Worm (Caenorhabditis elegans) whole organism, L1 larva: ENCODE measurements around the gene F47C12.8.

Source experiments
- hpl-2 ChIP-seq: fragments of 150-350 bp; optimal IDR thresholded peaks from 2 replicates; lab custom pipeline; 2014; ENCODE audit warnings: missing biosample characterization, missing genetic modification reagents, missing genetic modification characterization
- lsy-2 ChIP-seq, 2 experiments: fragments of 150-350 bp; optimal IDR thresholded peaks; 2 replicates each; lab custom pipeline; 2014; ENCODE audit warnings: missing biosample characterization in 2 of 2, missing genetic modification characterization in 2 of 2
- nhr-85 ChIP-seq: sonication (generic microtip); peaks from one replicate; lab custom pipeline; 2016; ENCODE audit warnings: missing genetic modification characterization, inconsistent platforms, missing compliant biosample characterization
- zag-1 ChIP-seq: fragments of 150-350 bp; optimal IDR thresholded peaks from 2 replicates; lab custom pipeline; 2014; ENCODE audit warnings: missing biosample characterization, missing genetic modification characterization

ce11 chrIV:3993292-3993691 lies 5.1 kb downstream of the F47C12.8 start, which contains the start of gene F47C12.6:
- no peak for TF ChIP-seq lsy-2 (tag; optimal IDR thresholded peaks at IDR 0.05; lab: Kevin White, UChicago)
- no peak for TF ChIP-seq zag-1 (tag; lab: Kevin White, UChicago)
- TF ChIP-seq nhr-85 (tag; lab: Kevin White, UChicago), result no peak
- TF ChIP-seq hpl-2 (GFP tag; lab: Kevin White, UChicago), result no peak
